Worm (Caenorhabditis elegans) whole organism, late embryonic: ENCODE measurements around the gene F40E12.1.

Experiments used
- lim-6 ChIP-seq: sonication (generic microtip); optimal IDR thresholded peaks from 2 replicates; lab custom pipeline; 2016; ENCODE audit warnings: missing genetic modification characterization, missing compliant biosample characterization
- lin-11 ChIP-seq: fragments of 200-800 bp; sonication (Bioruptor generic); optimal IDR thresholded peaks from 2 replicates; lab custom pipeline; 2018; ENCODE audit warnings: mild to moderate bottlenecking, missing genetic modification characterization, missing compliant biosample characterization
- mec-3 ChIP-seq: sonication (generic microtip); optimal IDR thresholded peaks from 2 replicates; lab custom pipeline; 2016; ENCODE audit warnings: borderline replicate concordance, missing genetic modification characterization, missing compliant biosample characterization

- TF ChIP-seq mec-3 (no peak), lin-11 (tag; lab: Kevin White, UChicago) (no peak), lim-6 (no peak)
These were observed 22.6 kb downstream of the F40E12.1 start, which contains the start of gene M151.10 for ce11 chrII:3640197-3640596.
